Fruit fly (Drosophila melanogaster) whole organism, embryonic: ENCODE results near the gene CG13070.

Experiments used
- Atf3 ChIP-seq: fragments of 200-800 bp; sonication (Bioruptor generic); optimal IDR thresholded peaks from 3 replicates; lab custom pipeline; 2016; ENCODE audit warnings: missing biosample characterization, missing genetic modification characterization
- CG4820 ChIP-seq: fragments of 200-800 bp; sonication (Bioruptor generic); optimal IDR thresholded peaks from 3 replicates; lab custom pipeline; 2016; ENCODE audit warnings: missing biosample characterization, missing genetic modification characterization
- Fer1 ChIP-seq: fragments of 200-800 bp; sonication (Bioruptor generic); optimal IDR thresholded peaks from 2 replicates; lab custom pipeline; 2017; ENCODE audit warnings: missing biosample characterization, mild to moderate bottlenecking, missing genetic modification characterization
- Hr39 ChIP-seq: fragments of >200 bp; optimal IDR thresholded peaks from 2 replicates; lab custom pipeline; 2017
- jing ChIP-seq: fragments of 200-800 bp; sonication (Bioruptor generic); optimal IDR thresholded peaks from 2 replicates; lab custom pipeline; 2018; ENCODE audit warnings: missing biosample characterization, mild to moderate bottlenecking, missing genetic modification characterization
- lab ChIP-seq: fragments of 200-800 bp; sonication (Bioruptor generic); optimal IDR thresholded peaks from 3 replicates; lab custom pipeline; 2017; ENCODE audit warnings: missing biosample characterization, missing genetic modification characterization, mild to moderate bottlenecking, moderate library complexity, missing genetic modification reagents
- nerfin-2 ChIP-seq: fragments of 200-800 bp; sonication (Bioruptor generic); IDR thresholded peaks from 2 replicates; pipeline ENCODE4 v1.3.6; 2022; ENCODE audit warnings: missing biosample characterization, missing genetic modification characterization; ENCODE audit not compliant: partially characterized antibody
- slp2 ChIP-seq: fragments of 200-800 bp; sonication (Bioruptor generic); optimal IDR thresholded peaks from 2 replicates; lab custom pipeline; 2016; ENCODE audit warnings: missing biosample characterization, missing genetic modification characterization
- vnd ChIP-seq: fragments of 200-800 bp; sonication (Bioruptor generic); IDR thresholded peaks from 3 replicates; pipeline ENCODE4 v1.3.6; 2022; ENCODE audit warnings: missing biosample characterization, missing genetic modification characterization; ENCODE audit not compliant: partially characterized antibody

dm6 chr3L:16305820-16306650 is 42.9 kb downstream of the CG13070 start, which contains the start of the genes CG13043 and CG13063:
- TF ChIP-seq jing: no peak
- no peak for TF ChIP-seq Hr39 (lab: Kevin White, UChicago)
- TF ChIP-seq Atf3 (GFP tag; lab: Kevin White, UChicago): no peak
- TF ChIP-seq vnd (GFP tag; lab: Robert Waterston, UW): no peak
- TF ChIP-seq slp2 (GFP tag; lab: Kevin White, UChicago): no peak
- TF ChIP-seq Fer1 (GFP tag; lab: Kevin White, UChicago): no peak
- no peak for TF ChIP-seq nerfin-2 (GFP tag; lab: Robert Waterston, UW)
- TF ChIP-seq CG4820 (GFP tag; lab: Kevin White, UChicago): no peak
- no peak for TF ChIP-seq lab
